Fruit fly (Drosophila melanogaster): ENCODE data around the gene CG18809.

CG18809 gene

dm6 chrX:19750626-19751149 is 6.6 kb upstream of the CG18809 start, which contains the start of gene Abcd3:
Gene Abcd3, plus strand, starts transcription at chrX:19750770.
- TF ChIP-seq CG15710 (tag; optimal IDR thresholded peaks at IDR 0.05) (peak; percentile 9), CG13204 (GFP tag; optimal IDR thresholded peaks at IDR 0.05) (peak; percentile 13), CG8159 (tag; optimal IDR thresholded peaks at IDR 0.05) (peak; percentile 46), Ets98B (GFP tag; IDR thresholded peaks at IDR 0.05) (peak; percentile 8; the same call in 1 of the 2 replicates), CG34367 (tag; optimal IDR thresholded peaks at IDR 0.05) (no peak), EcR (GFP tag; optimal IDR thresholded peaks at IDR 0.05) (peak; percentile 72), Snoo (tag; optimal IDR thresholded peaks at IDR 0.05) (peak; percentile 7), fd96Ca (GFP tag; IDR thresholded peaks at IDR 0.05) (no peak; the same call in 2 of the 3 replicates), Pif1B (GFP tag; optimal IDR thresholded peaks at IDR 0.05) (no peak), CG4496 (GFP tag; IDR thresholded peaks at IDR 0.05) (no peak; the same call in 2 of the 3 replicates)

- no peak for TF ChIP-seq fd96Ca (GFP tag; IDR thresholded peaks at IDR 0.05)
- TF ChIP-seq Ets98B (GFP tag; IDR thresholded peaks at IDR 0.05): no peak
- TF ChIP-seq gl (tag; optimal IDR thresholded peaks at IDR 0.05): no peak
- TF ChIP-seq CG9948 (tag; optimal IDR thresholded peaks at IDR 0.05): no peak
- no peak for TF ChIP-seq Pif1A (GFP tag; optimal IDR thresholded peaks at IDR 0.05)
- no peak for TF ChIP-seq CG34367 (tag; optimal IDR thresholded peaks at IDR 0.05)
Measured at dm6 chrX:19748565-19748964, 4.4 kb upstream of the CG18809 start.

- TF ChIP-seq CG8301 (tag; optimal IDR thresholded peaks at IDR 0.05) (no peak), CG8159 (tag; optimal IDR thresholded peaks at IDR 0.05) (no peak), EcR (GFP tag; optimal IDR thresholded peaks at IDR 0.05) (no peak), rn (GFP tag; IDR thresholded peaks at IDR 0.05) (no peak)
Measured at dm6 chrX:19748014-19748413, 3.9 kb upstream of the CG18809 start, which contains the start of gene Alr. Gene Alr, plus strand, starts transcription at chrX:19748314.

- TF ChIP-seq CG14655 (GFP tag; optimal IDR thresholded peaks at IDR 0.05): no peak
- no peak for TF ChIP-seq CG8301 (tag; optimal IDR thresholded peaks at IDR 0.05)
- TF ChIP-seq D1 (tag; optimal IDR thresholded peaks at IDR 0.05): no peak
- TF ChIP-seq CG12605 (GFP tag; IDR thresholded peaks at IDR 0.05): no peak; the same call in 1 of the 2 replicates
- TF ChIP-seq Pif1A (GFP tag; optimal IDR thresholded peaks at IDR 0.05): no peak
- TF ChIP-seq gl (tag; optimal IDR thresholded peaks at IDR 0.05): no peak
- no peak for TF ChIP-seq CG10348 (GFP tag; IDR thresholded peaks at IDR 0.05)
- no peak for TF ChIP-seq CG4496 (GFP tag; IDR thresholded peaks at IDR 0.05)
- no peak for TF ChIP-seq CG9948 (tag; optimal IDR thresholded peaks at IDR 0.05)
- no peak for TF ChIP-seq CG15710 (tag; optimal IDR thresholded peaks at IDR 0.05)
- TF ChIP-seq CG13204 (GFP tag; optimal IDR thresholded peaks at IDR 0.05): no peak
- no peak for TF ChIP-seq CG8159 (tag; optimal IDR thresholded peaks at IDR 0.05)
Measured at dm6 chrX:19745908-19746604, 1.9 kb upstream of the CG18809 start, which contains the start of gene parvin. Gene parvin, plus strand, starts transcription at chrX:19746041.

- no peak for TF ChIP-seq rn (GFP tag; IDR thresholded peaks at IDR 0.05)
- no peak for TF ChIP-seq CG13204 (GFP tag; optimal IDR thresholded peaks at IDR 0.05)
- no peak for TF ChIP-seq EcR (GFP tag; optimal IDR thresholded peaks at IDR 0.05)
- no peak for TF ChIP-seq Pif1A (GFP tag; optimal IDR thresholded peaks at IDR 0.05)
- no peak for TF ChIP-seq CG34367 (tag; optimal IDR thresholded peaks at IDR 0.05)
- no peak for TF ChIP-seq Pif1B (GFP tag; optimal IDR thresholded peaks at IDR 0.05)
Measured at dm6 chrX:19737872-19738271, 6.3 kb downstream of the CG18809 start.

- TF ChIP-seq Pif1A (GFP tag; optimal IDR thresholded peaks at IDR 0.05) (no peak), fd96Ca (GFP tag; IDR thresholded peaks at IDR 0.05) (no peak), CG4496 (GFP tag; IDR thresholded peaks at IDR 0.05) (no peak), CG9948 (tag; optimal IDR thresholded peaks at IDR 0.05) (no peak), EcR (GFP tag; optimal IDR thresholded peaks at IDR 0.05) (no peak), CG15710 (tag; optimal IDR thresholded peaks at IDR 0.05) (no peak), CG34367 (tag; optimal IDR thresholded peaks at IDR 0.05) (no peak), CG14655 (GFP tag; optimal IDR thresholded peaks at IDR 0.05) (no peak), D1 (tag; optimal IDR thresholded peaks at IDR 0.05) (no peak), CG32121 (GFP tag; IDR thresholded peaks at IDR 0.05) (no peak), CG17806 (tag; optimal IDR thresholded peaks at IDR 0.05) (no peak), CG13204 (GFP tag; optimal IDR thresholded peaks at IDR 0.05) (no peak), Pif1B (GFP tag; optimal IDR thresholded peaks at IDR 0.05) (no peak), Snoo (tag; optimal IDR thresholded peaks at IDR 0.05) (no peak), CG10348 (GFP tag; IDR thresholded peaks at IDR 0.05) (no peak), CG8159 (tag; optimal IDR thresholded peaks at IDR 0.05) (no peak)
Measured at dm6 chrX:19735270-19735669, 8.9 kb downstream of the CG18809 start, which contains the start of gene CG14234. Gene CG14234, plus strand, starts transcription at chrX:19735570.

- no peak for TF ChIP-seq CG17806 (tag; optimal IDR thresholded peaks at IDR 0.05)
- TF ChIP-seq CG15710 (tag; optimal IDR thresholded peaks at IDR 0.05): no peak
- TF ChIP-seq CG34367 (tag; optimal IDR thresholded peaks at IDR 0.05): no peak
- no peak for TF ChIP-seq CG10348 (GFP tag; IDR thresholded peaks at IDR 0.05)
- TF ChIP-seq CG13204 (GFP tag; optimal IDR thresholded peaks at IDR 0.05): no peak
- TF ChIP-seq CG32121 (GFP tag; IDR thresholded peaks at IDR 0.05): no peak
- no peak for TF ChIP-seq Snoo (tag; optimal IDR thresholded peaks at IDR 0.05)
- no peak for TF ChIP-seq Pif1B (GFP tag; optimal IDR thresholded peaks at IDR 0.05)
- TF ChIP-seq CG9948 (tag; optimal IDR thresholded peaks at IDR 0.05): no peak
- TF ChIP-seq CG12605 (GFP tag; IDR thresholded peaks at IDR 0.05): no peak
- no peak for TF ChIP-seq D1 (tag; optimal IDR thresholded peaks at IDR 0.05)
- TF ChIP-seq Ets98B (GFP tag; IDR thresholded peaks at IDR 0.05): no peak
- no peak for TF ChIP-seq CG8301 (tag; optimal IDR thresholded peaks at IDR 0.05)
- no peak for TF ChIP-seq fd96Ca (GFP tag; IDR thresholded peaks at IDR 0.05)
- TF ChIP-seq CG14655 (GFP tag; optimal IDR thresholded peaks at IDR 0.05): no peak
- TF ChIP-seq gl (tag; optimal IDR thresholded peaks at IDR 0.05): no peak
- TF ChIP-seq Pif1A (GFP tag; optimal IDR thresholded peaks at IDR 0.05): no peak
Measured at dm6 chrX:19730844-19731243, 13.3 kb downstream of the CG18809 start, which contains the start of gene AP-1-2beta. Gene AP-1-2beta, plus strand, starts transcription at chrX:19731004.

Measured in whole organism, pupa.